Fruit fly (Drosophila melanogaster): ENCODE measurements around the gene CG13599.

Gene CG13599

dm6 chr3R:23928950-23929602 is 2.4 kb upstream of the CG13599 start, which contains the start of the genes CG43998, CG43999 and CG31142 (continued):
- TF ChIP-seq esg (GFP tag; conservative IDR thresholded peaks at IDR 0.05) (no peak), HLH3B (GFP tag; IDR thresholded peaks at IDR 0.05) (no peak), klu (GFP tag; IDR thresholded peaks at IDR 0.05) (no peak), Ets65A (GFP tag) (peak; percentile 15), CG11093 (GFP tag; IDR thresholded peaks at IDR 0.05) (no peak), schlank (tag; optimal IDR thresholded peaks at IDR 0.05) (no peak), CG12942 (GFP tag; optimal IDR thresholded peaks at IDR 0.05) (no peak), CG14014 (GFP tag; IDR thresholded peaks at IDR 0.05) (no peak), stwl (tag; optimal IDR thresholded peaks at IDR 0.05) (peak; percentile 3), Hr51 (GFP tag; optimal IDR thresholded peaks at IDR 0.05) (no peak), Optix (GFP tag; IDR thresholded peaks at IDR 0.05) (no peak), CG43689 (GFP tag; IDR thresholded peaks at IDR 0.05) (no peak), CG9932 (GFP tag; IDR thresholded peaks at IDR 0.05) (no peak), CG11560 (tag; IDR thresholded peaks at IDR 0.05) (no peak), CG16863 (GFP tag; optimal IDR thresholded peaks at IDR 0.05) (no peak), CG2202 (tag; optimal IDR thresholded peaks at IDR 0.05) (no peak), Lpt (GFP tag; optimal IDR thresholded peaks at IDR 0.05) (no peak), CG4404 (GFP tag; IDR thresholded peaks at IDR 0.05) (no peak), mld (GFP tag; IDR thresholded peaks at IDR 0.05; ENCODE audit: partially characterized antibody) (no peak), Atf3 (GFP tag; optimal IDR thresholded peaks at IDR 0.05) (no peak), nerfin-1 (tag; optimal IDR thresholded peaks at IDR 0.05) (no peak), CG11456 (GFP tag; IDR thresholded peaks at IDR 0.05) (no peak), CG7357 (GFP tag; IDR thresholded peaks at IDR 0.05) (no peak), HLH54F (GFP tag; optimal IDR thresholded peaks at IDR 0.05) (no peak), CoRest (tag; optimal IDR thresholded peaks at IDR 0.05) (peak; percentile 5), CG32767 (GFP tag; IDR thresholded peaks at IDR 0.05) (no peak), CG13894 (tag; optimal IDR thresholded peaks at IDR 0.05) (no peak), HmgZ (tag; optimal IDR thresholded peaks at IDR 0.05) (peak; percentile 35), CG12659 (GFP tag; optimal IDR thresholded peaks at IDR 0.05) (peak; percentile 22), Sry-δ (GFP tag; optimal IDR thresholded peaks at IDR 0.05) (peak; percentile 15), Rfx (GFP tag; IDR thresholded peaks at IDR 0.05) (no peak), Neu2 (GFP tag; optimal IDR thresholded peaks at IDR 0.05; ENCODE audit: borderline replicate concordance) (no peak), Sox102F (GFP tag; optimal IDR thresholded peaks at IDR 0.05) (no peak), grn (GFP tag; optimal IDR thresholded peaks at IDR 0.05) (no peak), MBD-R2 (GFP tag; IDR thresholded peaks at IDR 0.05) (peak; percentile 77), sd (tag; optimal IDR thresholded peaks at IDR 0.05) (peak; percentile 24), CG17829 (tag; optimal IDR thresholded peaks at IDR 0.05) (no peak), CG8290 (GFP tag; optimal IDR thresholded peaks at IDR 0.05) (no peak), CG8290 (tag; optimal IDR thresholded peaks at IDR 0.05) (peak in 1 of 2 experiments; percentile 43), CG9437 (GFP tag; optimal IDR thresholded peaks at IDR 0.05) (no peak), fd64A (GFP tag; optimal IDR thresholded peaks at IDR 0.05) (no peak), CG10274 (GFP tag; optimal IDR thresholded peaks at IDR 0.05) (peak; percentile 15), Dp (GFP tag; optimal IDR thresholded peaks at IDR 0.05) (peak; percentile 53), row (GFP tag; IDR thresholded peaks at IDR 0.05) (peak; percentile 71), unc-4 (GFP tag; IDR thresholded peaks at IDR 0.05; ENCODE audit: partially characterized antibody) (0 out of 2 replicates have a peak, but pooled peaks have one; percentile 19), exex (tag; optimal IDR thresholded peaks at IDR 0.05) (no peak), fu2 (GFP tag; optimal IDR thresholded peaks at IDR 0.05) (no peak), CG13624 (GFP tag; optimal IDR thresholded peaks at IDR 0.05) (no peak), CG31365 (tag; optimal IDR thresholded peaks at IDR 0.05) (no peak), CG1602 (GFP tag; optimal IDR thresholded peaks at IDR 0.05) (no peak), CG12071 (GFP tag; optimal IDR thresholded peaks at IDR 0.05) (no peak)
